Worm (Caenorhabditis elegans): Measurements from ENCODE around the gene glr-8.

Gene glr-8

ce11 chrX:6538068-6538467 is 32.3 kb downstream of the glr-8 start:
- TF ChIP-seq mes-4 (tag; optimal IDR thresholded peaks at IDR 0.05) (no peak), nhr-80 (tag; optimal IDR thresholded peaks at IDR 0.05) (peak; percentile 86)

- TF ChIP-seq die-1 (tag; optimal IDR thresholded peaks at IDR 0.05) (no peak), efl-1 (GFP tag; optimal IDR thresholded peaks at IDR 0.05) (no peak), B0261.1 (tag; optimal IDR thresholded peaks at IDR 0.05) (no peak), ztf-18 (tag; optimal IDR thresholded peaks at IDR 0.05) (no peak)
Observed at ce11 chrX:6542692-6543091, 36.9 kb downstream of the glr-8 start, which contains the start of gene T14E8.2. T14E8.2 (plus strand) TSS chrX:6542992.

ce11 chrX:6543665-6544064 is 37.9 kb downstream of the glr-8 start:
- TF ChIP-seq F22D6.2 (tag; optimal IDR thresholded peaks at IDR 0.05) (no peak), C17E4.6 (GFP tag; IDR thresholded peaks at IDR 0.05) (no peak)

- TF ChIP-seq ama-1 (optimal IDR thresholded peaks at IDR 0.05), result no peak
- TF ChIP-seq ama-1 (GFP tag; optimal IDR thresholded peaks at IDR 0.05), result no peak
- no peak for TF ChIP-seq F22D6.2 (tag; optimal IDR thresholded peaks at IDR 0.05)
- no peak for TF ChIP-seq cebp-1 (GFP tag; IDR thresholded peaks at IDR 0.05)
- peak; percentile 34 for TF ChIP-seq cebp-1 (tag; optimal IDR thresholded peaks at IDR 0.05)
- TF ChIP-seq F23B12.7 (tag; optimal IDR thresholded peaks at IDR 0.05; ENCODE audit: insufficient read depth), result no peak
- no peak for TF ChIP-seq attf-3 (GFP tag; conservative IDR thresholded peaks at IDR 0.05)
- no peak for TF ChIP-seq attf-6 (GFP tag; IDR thresholded peaks at IDR 0.05)
- peak; percentile 51; the same call in 1 of the 2 replicates for TF ChIP-seq dox-1 (GFP tag; IDR thresholded peaks at IDR 0.05)
Observed at ce11 chrX:6551073-6551652, 45.4 kb downstream of the glr-8 start.

- no peak for TF ChIP-seq ccch-3 (GFP tag; optimal IDR thresholded peaks at IDR 0.05)
- TF ChIP-seq nhr-80 (tag; optimal IDR thresholded peaks at IDR 0.05), result peak; percentile 67
- peak in 1 of 2 experiments; percentile 21 for TF ChIP-seq let-607 (tag; optimal IDR thresholded peaks at IDR 0.05)
Observed at ce11 chrX:6551679-6552078, 45.9 kb downstream of the glr-8 start.

- TF ChIP-seq cebp-1 (GFP tag; IDR thresholded peaks at IDR 0.05) (peak; percentile 38; the same call in 1 of the 2 replicates), cebp-1 (tag; optimal IDR thresholded peaks at IDR 0.05) (peak; percentile 89), nhr-90 (tag; optimal IDR thresholded peaks at IDR 0.05) (no peak), zim-3 (tag; optimal IDR thresholded peaks at IDR 0.05) (no peak)
Observed at ce11 chrX:6552806-6553337, 47.1 kb downstream of the glr-8 start, which contains the start of gene svh-2. svh-2 (plus strand) TSS chrX:6553287.

ce11 chrX:6553634-6554033 is 47.9 kb downstream of the glr-8 start:
- TF ChIP-seq F57A8.1 (GFP tag; optimal IDR thresholded peaks at IDR 0.05), result no peak
